Fruit fly (Drosophila melanogaster) whole organism, embryonic: ENCODE data around the gene UQCR-6.4L.

Experiments used
- Ada2b ChIP-seq: fragments of 200-800 bp; sonication (Bioruptor generic); IDR thresholded peaks from 2 replicates; pipeline ENCODE4 v1.3.6; 2022; ENCODE audit warnings: missing biosample characterization, missing genetic modification characterization
- B-H2 ChIP-seq: fragments of 200-800 bp; sonication (Bioruptor generic); optimal IDR thresholded peaks from 2 replicates; lab custom pipeline; 2018; ENCODE audit warnings: missing biosample characterization, mild to moderate bottlenecking, missing genetic modification characterization
- BEAF-32 ChIP-seq: fragments of 200-800 bp; sonication (Bioruptor generic); optimal IDR thresholded peaks from 3 replicates; lab custom pipeline; 2017; ENCODE audit warnings: missing biosample characterization, missing genetic modification characterization, mild to moderate bottlenecking, moderate library complexity, missing genetic modification reagents
- BtbVII ChIP-seq: fragments of 200-800 bp; sonication (Bioruptor generic); optimal IDR thresholded peaks from 3 replicates; lab custom pipeline; 2017; ENCODE audit warnings: missing biosample characterization, mild to moderate bottlenecking, missing genetic modification characterization
- CG10274 ChIP-seq: fragments of 200-800 bp; sonication (Bioruptor generic); optimal IDR thresholded peaks from 3 replicates; lab custom pipeline; 2017; ENCODE audit warnings: missing biosample characterization, mild to moderate bottlenecking, missing genetic modification characterization
- CG10565 ChIP-seq: fragments of 200-800 bp; sonication (Bioruptor generic); optimal IDR thresholded peaks from 3 replicates; lab custom pipeline; 2016; ENCODE audit warnings: missing biosample characterization, mild to moderate bottlenecking, missing genetic modification characterization
- CG12299 ChIP-seq: fragments of 200-800 bp; sonication (Bioruptor generic); optimal IDR thresholded peaks from 2 replicates; lab custom pipeline; 2018; ENCODE audit warnings: missing biosample characterization, mild to moderate bottlenecking, missing genetic modification characterization
- CG1233 ChIP-seq: fragments of 200-800 bp; sonication (Bioruptor generic); optimal IDR thresholded peaks from 4 replicates; lab custom pipeline; 2018; ENCODE audit warnings: missing biosample characterization, mild to moderate bottlenecking, missing genetic modification characterization
- CG13123 ChIP-seq: fragments of 200-800 bp; sonication (Bioruptor generic); optimal IDR thresholded peaks from 2 replicates; lab custom pipeline; 2016; ENCODE audit warnings: missing biosample characterization, missing genetic modification characterization
- CG13287 ChIP-seq: fragments of 200-800 bp; sonication (Bioruptor generic); IDR thresholded peaks from 2 replicates; pipeline ENCODE4 v1.3.6; 2022; ENCODE audit warnings: missing biosample characterization, missing genetic modification characterization; ENCODE audit not compliant: partially characterized antibody
- CG17385 ChIP-seq: fragments of 200-800 bp; sonication (Bioruptor generic); optimal IDR thresholded peaks from 3 replicates; lab custom pipeline; 2018; ENCODE audit warnings: missing biosample characterization, mild to moderate bottlenecking, missing genetic modification characterization
- CG18764 ChIP-seq: fragments of 200-800 bp; sonication (Bioruptor generic); optimal IDR thresholded peaks from 3 replicates; lab custom pipeline; 2016; ENCODE audit warnings: missing biosample characterization, missing genetic modification characterization
- CG2120 ChIP-seq: fragments of 200-800 bp; sonication (Bioruptor generic); optimal IDR thresholded peaks from 3 replicates; lab custom pipeline; 2016; ENCODE audit warnings: missing biosample characterization, missing genetic modification characterization
- CG31441 ChIP-seq: fragments of 200-800 bp; sonication (Bioruptor generic); IDR thresholded peaks from 2 replicates; pipeline ENCODE4 v1.3.6; 2022; ENCODE audit warnings: missing biosample characterization, missing genetic modification characterization
- CG34224 ChIP-seq: fragments of 200-800 bp; sonication (Bioruptor generic); IDR thresholded peaks from 3 replicates; pipeline ENCODE4 v1.3.6; 2022; ENCODE audit warnings: missing biosample characterization, missing genetic modification characterization; ENCODE audit not compliant: partially characterized antibody
- CG4328 ChIP-seq: fragments of 200-800 bp; sonication (Bioruptor generic); optimal IDR thresholded peaks from 3 replicates; lab custom pipeline; 2017; ENCODE audit warnings: missing biosample characterization, missing genetic modification reagents, missing genetic modification characterization
- CG4424 ChIP-seq: fragments of 200-800 bp; sonication (Bioruptor generic); optimal IDR thresholded peaks from 3 replicates; lab custom pipeline; 2016; ENCODE audit warnings: missing biosample characterization, missing genetic modification characterization
- CG4707 ChIP-seq: fragments of 200-800 bp; sonication (Bioruptor generic); optimal IDR thresholded peaks from 2 replicates; lab custom pipeline; 2018; ENCODE audit warnings: missing biosample characterization, mild to moderate bottlenecking, missing genetic modification characterization, moderate library complexity
- CG6683 ChIP-seq: fragments of 200-800 bp; sonication (Bioruptor generic); optimal IDR thresholded peaks from 2 replicates; lab custom pipeline; 2017; ENCODE audit warnings: missing biosample characterization, mild to moderate bottlenecking, missing genetic modification characterization, missing genetic modification reagents
- CG8944 ChIP-seq: fragments of 200-800 bp; sonication (Bioruptor generic); optimal IDR thresholded peaks from 3 replicates; lab custom pipeline; 2016; ENCODE audit warnings: missing biosample characterization, missing genetic modification characterization
- Camta ChIP-seq: fragments of 200-800 bp; sonication (Bioruptor generic); optimal IDR thresholded peaks from 2 replicates; lab custom pipeline; 2016; ENCODE audit warnings: missing biosample characterization, missing genetic modification characterization
- CrebB ChIP-seq: fragments of 200-800 bp; sonication (Bioruptor generic); optimal IDR thresholded peaks from 3 replicates; lab custom pipeline; 2018; ENCODE audit warnings: missing biosample characterization, mild to moderate bottlenecking, missing genetic modification characterization
- Dip2 ChIP-seq: fragments of 200-800 bp; sonication (Bioruptor generic); IDR thresholded peaks from 2 replicates; pipeline ENCODE4 v1.3.6; 2022; ENCODE audit warnings: missing biosample characterization, missing genetic modification characterization
- Dp ChIP-seq: fragments of 200-800 bp; sonication (Bioruptor generic); optimal IDR thresholded peaks from 2 replicates; lab custom pipeline; 2018; ENCODE audit warnings: missing biosample characterization, mild to moderate bottlenecking, missing genetic modification characterization, moderate library complexity
- Ets97D ChIP-seq: fragments of 200-800 bp; sonication (Bioruptor generic); optimal IDR thresholded peaks from 3 replicates; lab custom pipeline; 2016; ENCODE audit warnings: missing biosample characterization, missing genetic modification characterization
- HHEX ChIP-seq: fragments of 200-800 bp; sonication (Bioruptor generic); optimal IDR thresholded peaks from 3 replicates; lab custom pipeline; 2017; ENCODE audit warnings: missing biosample characterization, mild to moderate bottlenecking, missing genetic modification characterization, missing genetic modification reagents
- HLHmδ ChIP-seq: fragments of 200-800 bp; sonication (Bioruptor generic); optimal IDR thresholded peaks from 2 replicates; lab custom pipeline; 2018; ENCODE audit warnings: missing biosample characterization, mild to moderate bottlenecking, missing genetic modification characterization, moderate library complexity
- Kr ChIP-seq: fragments of 200-800 bp; sonication (Bioruptor generic); optimal IDR thresholded peaks from 2 replicates; lab custom pipeline; 2017; ENCODE audit warnings: missing biosample characterization, mild to moderate bottlenecking, missing genetic modification characterization
- MBD-R2 ChIP-seq: fragments of 200-800 bp; sonication (Bioruptor generic); IDR thresholded peaks from 2 replicates; pipeline ENCODE4 v1.3.6; 2022; ENCODE audit warnings: missing biosample characterization, missing genetic modification characterization
- NK7.1 ChIP-seq: fragments of 200-800 bp; sonication (Bioruptor generic); optimal IDR thresholded peaks from 3 replicates; lab custom pipeline; 2016; ENCODE audit warnings: missing biosample characterization, missing genetic modification characterization
- PHDP ChIP-seq: fragments of 200-800 bp; sonication (Bioruptor generic); optimal IDR thresholded peaks from 3 replicates; lab custom pipeline; 2018; ENCODE audit warnings: missing biosample characterization, mild to moderate bottlenecking, missing genetic modification characterization, moderate library complexity
- Pdp1 ChIP-seq, 2 experiments: fragments of 200-800 bp; sonication (Bioruptor generic); optimal IDR thresholded peaks; 3 replicates each; lab custom pipeline; 2016; ENCODE audit warnings: missing biosample characterization in 2 of 2, missing genetic modification characterization in 2 of 2, mild to moderate bottlenecking in 1 of 2, moderate library complexity in 1 of 2
- Sox100B ChIP-seq: fragments of 200-800 bp; sonication (Bioruptor generic); optimal IDR thresholded peaks from 3 replicates; lab custom pipeline; 2018; ENCODE audit warnings: missing biosample characterization, mild to moderate bottlenecking, missing genetic modification characterization
- Spps ChIP-seq: fragments of 200-800 bp; sonication (Bioruptor generic); optimal IDR thresholded peaks from 2 replicates; lab custom pipeline; 2018; ENCODE audit warnings: missing biosample characterization, mild to moderate bottlenecking, missing genetic modification characterization
- Sry-δ ChIP-seq: fragments of 200-800 bp; sonication (Bioruptor generic); optimal IDR thresholded peaks from 2 replicates; lab custom pipeline; 2016; ENCODE audit warnings: missing biosample characterization, missing genetic modification characterization
- Tbp ChIP-seq: fragments of >200 bp; optimal IDR thresholded peaks from 2 replicates; lab custom pipeline; 2018; ENCODE audit warnings: missing biosample characterization, missing genetic modification characterization
- YL-1 ChIP-seq: fragments of 200-800 bp; sonication (Bioruptor generic); optimal IDR thresholded peaks from 3 replicates; lab custom pipeline; 2017; ENCODE audit warnings: missing biosample characterization, mild to moderate bottlenecking, missing genetic modification characterization
- aop ChIP-seq: fragments of 200-800 bp; sonication (Bioruptor generic); IDR thresholded peaks from 2 replicates; pipeline ENCODE4 v1.3.6; 2022; ENCODE audit warnings: missing biosample characterization, missing genetic modification characterization
- ase ChIP-seq: fragments of 200-800 bp; sonication (Bioruptor generic); IDR thresholded peaks from 3 replicates; pipeline ENCODE4 v1.3.6; 2022; ENCODE audit warnings: missing biosample characterization, missing genetic modification characterization
- croc ChIP-seq: fragments of 200-800 bp; sonication (Bioruptor generic); conservative IDR thresholded peaks from 3 replicates; pipeline ENCODE4 v1.3.6; 2022; ENCODE audit warnings: missing biosample characterization, missing genetic modification characterization
- disco-r ChIP-seq: fragments of 200-800 bp; sonication (Bioruptor generic); optimal IDR thresholded peaks from 2 replicates; lab custom pipeline; 2016; ENCODE audit warnings: missing biosample characterization, missing genetic modification characterization
- knrl ChIP-seq: fragments of 200-800 bp; sonication (Bioruptor generic); IDR thresholded peaks from 3 replicates; pipeline ENCODE4 v1.3.6; 2022; ENCODE audit warnings: missing biosample characterization, missing genetic modification characterization; ENCODE audit not compliant: partially characterized antibody
- mam ChIP-seq: fragments of 200-800 bp; sonication (Bioruptor generic); optimal IDR thresholded peaks from 3 replicates; lab custom pipeline; 2016; ENCODE audit warnings: missing biosample characterization, missing genetic modification characterization
- mld ChIP-seq: fragments of 200-800 bp; sonication (Bioruptor generic); IDR thresholded peaks from 3 replicates; pipeline ENCODE4 v1.3.6; 2022; ENCODE audit warnings: missing biosample characterization, missing genetic modification characterization; ENCODE audit not compliant: partially characterized antibody
- nau ChIP-seq: fragments of 200-800 bp; sonication (Bioruptor generic); optimal IDR thresholded peaks from 3 replicates; lab custom pipeline; 2017; ENCODE audit warnings: missing biosample characterization, mild to moderate bottlenecking, missing genetic modification characterization, missing genetic modification reagents
- nmo ChIP-seq: fragments of 200-800 bp; sonication (Bioruptor generic); optimal IDR thresholded peaks from 2 replicates; lab custom pipeline; 2018; ENCODE audit warnings: missing biosample characterization, mild to moderate bottlenecking, missing genetic modification characterization, moderate library complexity
- p53 ChIP-seq: fragments of 200-800 bp; sonication (Bioruptor generic); optimal IDR thresholded peaks from 2 replicates; lab custom pipeline; 2016; ENCODE audit warnings: missing biosample characterization, missing genetic modification characterization
- peb ChIP-seq: fragments of 200-800 bp; sonication (Bioruptor generic); IDR thresholded peaks from 2 replicates; pipeline ENCODE4 v1.3.6; 2022; ENCODE audit warnings: missing biosample characterization, missing genetic modification characterization
- sens ChIP-seq: fragments of 200-800 bp; sonication (Bioruptor generic); peaks from one replicate; lab custom pipeline; 2016; ENCODE audit warnings: missing biosample characterization, missing genetic modification characterization
- tx ChIP-seq: fragments of 200-800 bp; sonication (Bioruptor generic); optimal IDR thresholded peaks from 2 replicates; lab custom pipeline; 2016; ENCODE audit warnings: missing biosample characterization, missing genetic modification characterization
- zf30C ChIP-seq: fragments of 200-800 bp; sonication (Bioruptor generic); optimal IDR thresholded peaks from 3 replicates; lab custom pipeline; 2018; ENCODE audit warnings: missing biosample characterization, mild to moderate bottlenecking, missing genetic modification characterization
- zfh1 ChIP-seq: fragments of 200-800 bp; sonication (Bioruptor generic); IDR thresholded peaks from 3 replicates; pipeline ENCODE4 v1.3.6; 2022; ENCODE audit warnings: missing biosample characterization, missing genetic modification characterization

Gene UQCR-6.4L

dm6 chr3L:16580049-16580448 lies 13.5 kb downstream of the UQCR-6.4L start, which contains the start of gene nxf2 (continued):
- no peak for TF ChIP-seq CG17385 (GFP tag; lab: Kevin White, UChicago)
- no peak for TF ChIP-seq Pdp1 (GFP tag; optimal IDR thresholded peaks at IDR 0.05; lab: Kevin White, UChicago)
- TF ChIP-seq CG10565 (GFP tag; lab: Kevin White, UChicago): no peak
- TF ChIP-seq MBD-R2 (GFP tag; lab: Robert Waterston, UW): no peak
- TF ChIP-seq sens: peak; percentile 83
- TF ChIP-seq HLHmδ (GFP tag; lab: Kevin White, UChicago): no peak
- no peak for TF ChIP-seq HHEX (GFP tag; lab: Kevin White, UChicago)
- no peak for TF ChIP-seq CG6683 (GFP tag; lab: Kevin White, UChicago)
- TF ChIP-seq nau (GFP tag; lab: Kevin White, UChicago): no peak
- no peak for TF ChIP-seq CrebB (tag; lab: Kevin White, UChicago)
- TF ChIP-seq CG8944 (GFP tag; lab: Kevin White, UChicago): no peak
- TF ChIP-seq tx (GFP tag; lab: Kevin White, UChicago): no peak
- peak; percentile 40 for TF ChIP-seq Sry-δ (GFP tag; lab: Kevin White, UChicago)
- TF ChIP-seq Tbp: no peak
- TF ChIP-seq PHDP: no peak
- no peak for TF ChIP-seq Ets97D (GFP tag; lab: Kevin White, UChicago)
- TF ChIP-seq knrl (GFP tag; lab: Robert Waterston, UW): peak; percentile 57; the same call in 2 of the 3 replicates
- no peak for TF ChIP-seq CG13123 (GFP tag; lab: Kevin White, UChicago)
- TF ChIP-seq CG4328 (GFP tag; lab: Kevin White, UChicago): no peak
- TF ChIP-seq aop: no peak
- no peak for TF ChIP-seq CG4707 (GFP tag; lab: Kevin White, UChicago)
- TF ChIP-seq mam (GFP tag; lab: Kevin White, UChicago): no peak
- no peak for TF ChIP-seq zfh1
- TF ChIP-seq CG4424: no peak
- TF ChIP-seq Camta (GFP tag; lab: Kevin White, UChicago): no peak
- TF ChIP-seq Dp (GFP tag; lab: Kevin White, UChicago): no peak
- no peak for TF ChIP-seq p53 (GFP tag; lab: Kevin White, UChicago)
- TF ChIP-seq CG13287 (GFP tag; lab: Robert Waterston, UW): peak; percentile 47
- TF ChIP-seq NK7.1 (GFP tag; lab: Kevin White, UChicago): no peak
- no peak for TF ChIP-seq CG12299 (tag; lab: Kevin White, UChicago)
- no peak for TF ChIP-seq CG31441 (GFP tag; lab: Robert Waterston, UW)
- peak; percentile 61 for TF ChIP-seq BEAF-32
- no peak for TF ChIP-seq YL-1
- TF ChIP-seq CG18764 (GFP tag; lab: Kevin White, UChicago): no peak
- no peak for TF ChIP-seq croc (GFP tag; lab: Robert Waterston, UW)
- TF ChIP-seq Dip2 (GFP tag; lab: Robert Waterston, UW): no peak
- TF ChIP-seq Spps: no peak
- peak; percentile 30; the same call in 1 of the 3 replicates for TF ChIP-seq CG34224 (GFP tag; lab: Robert Waterston, UW)
- TF ChIP-seq zf30C (GFP tag; lab: Kevin White, UChicago): no peak
- TF ChIP-seq B-H2 (GFP tag; lab: Kevin White, UChicago): no peak
- TF ChIP-seq nmo (GFP tag; lab: Kevin White, UChicago): no peak
- no peak for TF ChIP-seq BtbVII (GFP tag; lab: Kevin White, UChicago)
- TF ChIP-seq ase (GFP tag; lab: Robert Waterston, UW): no peak
- no peak for TF ChIP-seq disco-r (GFP tag; lab: Kevin White, UChicago)
- TF ChIP-seq Ada2b: no peak
- no peak for TF ChIP-seq CG1233 (GFP tag; lab: Kevin White, UChicago)
- no peak for TF ChIP-seq peb (GFP tag; lab: Robert Waterston, UW)
- no peak for TF ChIP-seq Kr
- TF ChIP-seq CG10274: no peak
- TF ChIP-seq Sox100B (GFP tag; lab: Kevin White, UChicago): no peak
- TF ChIP-seq mld (GFP tag; lab: Robert Waterston, UW): 0 out of 3 replicates have a peak, but pooled peaks have one; percentile 6
- no peak for TF ChIP-seq CG2120 (GFP tag; lab: Kevin White, UChicago)
